Worm (Caenorhabditis elegans) whole organism, early embryonic: ENCODE results near the gene gld-3.

ENCODE experiments used
- B0310.2 ChIP-seq: sonication (generic microtip); optimal IDR thresholded peaks from 2 replicates; lab custom pipeline; 2016; ENCODE audit warnings: mild to moderate bottlenecking, missing genetic modification characterization, missing compliant biosample characterization
- ama-1 ChIP-seq: fragments of 150-350 bp; optimal IDR thresholded peaks from 2 replicates; lab custom pipeline; 2014
- sea-1 ChIP-seq: fragments of 200-800 bp; sonication (Bioruptor generic); conservative IDR thresholded peaks from 2 replicates; pipeline ENCODE4 v1.3.6; 2022; ENCODE audit warnings: missing genetic modification characterization, missing compliant biosample characterization

DNA sequence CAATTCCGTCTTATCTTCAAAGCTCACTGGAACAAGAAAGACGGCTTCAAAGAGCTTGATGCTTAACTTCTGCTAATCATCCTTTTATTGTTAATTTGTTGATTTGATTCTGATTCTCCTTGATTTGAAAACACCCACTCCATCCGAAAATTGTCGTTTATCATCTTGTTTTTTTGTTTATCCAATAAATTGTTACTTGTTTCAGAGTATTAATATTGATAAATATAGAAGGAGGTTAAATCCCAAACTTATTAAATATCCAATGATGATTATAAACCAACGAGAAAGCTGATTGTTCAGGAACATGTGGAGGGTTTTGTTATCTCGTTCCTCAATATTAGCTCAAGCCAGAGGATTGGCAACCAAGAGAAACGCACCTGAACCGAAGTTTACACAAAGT lies 19.7 kb upstream of the gld-3 start, which contains the start of gene F10E7.6:
- no peak for TF ChIP-seq ama-1
- TF ChIP-seq B0310.2 (tag; lab: Kevin White, UChicago): no peak
- no peak for TF ChIP-seq sea-1
